Worm (Caenorhabditis elegans) whole organism, early embryonic: ENCODE measurements around the gene C18D11.9.
"Not testable (repeated sequence)": the region's sequence is repeated elsewhere in the genome, so short reads cannot be mapped to it uniquely, and the experiment has no call there.

Experiments
- F13C5.2 ChIP-seq: sonication (generic microtip); optimal IDR thresholded peaks from 2 replicates; lab custom pipeline; 2017; ENCODE audit warnings: mild to moderate bottlenecking, missing genetic modification characterization, inconsistent platforms, missing compliant biosample characterization
- ama-1 ChIP-seq: fragments of 150-350 bp; optimal IDR thresholded peaks from 2 replicates; lab custom pipeline; 2014
- ceh-13 ChIP-seq: fragments of 200-800 bp; sonication (Bioruptor generic); optimal IDR thresholded peaks from 2 replicates; lab custom pipeline; 2018; ENCODE audit warnings: mild to moderate bottlenecking, missing genetic modification characterization, missing compliant biosample characterization
- ceh-36 ChIP-seq: sonication (generic microtip); optimal IDR thresholded peaks from 2 replicates; lab custom pipeline; 2016; ENCODE audit warnings: missing genetic modification characterization, inconsistent platforms, missing compliant biosample characterization
- ets-7 ChIP-seq: sonication (generic microtip); optimal IDR thresholded peaks from 2 replicates; lab custom pipeline; 2016; ENCODE audit warnings: missing genotype, missing genetic modification characterization, missing compliant biosample characterization
- flt-1 ChIP-seq: fragments of 200-800 bp; sonication (Bioruptor generic); IDR thresholded peaks from 2 replicates; pipeline ENCODE4 v1.3.6; 2022; ENCODE audit warnings: missing genetic modification characterization, missing compliant biosample characterization
- hmg-4 ChIP-seq: fragments of 200-800 bp; sonication (Bioruptor generic); optimal IDR thresholded peaks from 2 replicates; lab custom pipeline; 2018; ENCODE audit warnings: mild to moderate bottlenecking, missing genetic modification characterization, missing compliant biosample characterization
- scrt-1 ChIP-seq: fragments of 200-800 bp; sonication (Bioruptor generic); IDR thresholded peaks from 2 replicates; pipeline ENCODE4 v1.3.6; 2022; ENCODE audit warnings: missing genetic modification characterization, missing compliant biosample characterization
- sea-1 ChIP-seq: fragments of 200-800 bp; sonication (Bioruptor generic); conservative IDR thresholded peaks from 2 replicates; pipeline ENCODE4 v1.3.6; 2022; ENCODE audit warnings: missing genetic modification characterization, missing compliant biosample characterization
- tra-4 ChIP-seq: sonication (generic microtip); optimal IDR thresholded peaks from 2 replicates; lab custom pipeline; 2017; ENCODE audit warnings: missing genetic modification characterization, missing compliant biosample characterization

ce11 chrIII:11792295-11793256 is 16.3 kb upstream of the C18D11.9 start, which contains the start of gene C24H11.2:
- TF ChIP-seq hmg-4 (GFP tag; lab: Kevin White, UChicago); ceh-13 (GFP tag; lab: Kevin White, UChicago); ama-1 (lab: Kevin White, UChicago); tra-4 (tag; lab: Kevin White, UChicago); ets-7 (tag; lab: Kevin White, UChicago): not testable (repeated sequence)
- TF ChIP-seq sea-1 (GFP tag; lab: Robert Waterston, UW) (0 out of 2 replicates have a peak, but pooled peaks have one; percentile 60), flt-1 (GFP tag; lab: Robert Waterston, UW) (peak; percentile 11; the same call in 1 of the 2 replicates), ceh-36 (tag; lab: Kevin White, UChicago) (peak; percentile 31), F13C5.2 (tag; lab: Kevin White, UChicago) (peak; percentile 17), scrt-1 (GFP tag; lab: Robert Waterston, UW) (peak; percentile 46; the same call in 1 of the 2 replicates)
